Worm (Caenorhabditis elegans): ENCODE results near the gene ucr-2.3.

The ucr-2.3 gene

ce11 chrIII:909540-909939, 29.9 kb downstream of the ucr-2.3 start, which contains the start of gene crls-1:
Gene crls-1, minus strand, starts transcription at chrIII:909902.
- TF ChIP-seq rnt-1 (tag; optimal IDR thresholded peaks at IDR 0.05): peak; percentile 7
- no peak for TF ChIP-seq ceh-82 (tag; optimal IDR thresholded peaks at IDR 0.05)
- peak in 1 of 2 experiments; percentile 4 for TF ChIP-seq lsy-2 (tag; optimal IDR thresholded peaks at IDR 0.05)
- peak; percentile 14 for TF ChIP-seq nhr-85 (tag)
- no peak for TF ChIP-seq nhr-71 (tag; optimal IDR thresholded peaks at IDR 0.05)
- TF ChIP-seq nhr-77 (tag; optimal IDR thresholded peaks at IDR 0.05): no peak
- no peak for TF ChIP-seq pax-3 (tag; optimal IDR thresholded peaks at IDR 0.05)
- TF ChIP-seq nhr-47 (tag; optimal IDR thresholded peaks at IDR 0.05): peak; percentile 3
- no peak for TF ChIP-seq swsn-7 (tag; optimal IDR thresholded peaks at IDR 0.05)
- TF ChIP-seq alr-1 (tag; optimal IDR thresholded peaks at IDR 0.05; ENCODE audit: borderline replicate concordance): no peak
- TF ChIP-seq egl-13 (tag; optimal IDR thresholded peaks at IDR 0.05): no peak
- no peak for TF ChIP-seq nhr-19 (GFP tag; conservative IDR thresholded peaks at IDR 0.05)
- no peak for TF ChIP-seq ztf-4 (tag; optimal IDR thresholded peaks at IDR 0.05)

ce11 chrIII:910540-911311, 31.1 kb downstream of the ucr-2.3 start, which contains the start of the genes F23H11.5 and bra-2:
Gene F23H11.5, minus strand, starts transcription at chrIII:910590.
Gene bra-2, plus strand, starts transcription at chrIII:911261.
- TF ChIP-seq sox-4 (tag; optimal IDR thresholded peaks at IDR 0.05) (no peak), mdl-1 (tag; optimal IDR thresholded peaks at IDR 0.05) (no peak), nhr-84 (tag; optimal IDR thresholded peaks at IDR 0.05) (no peak), aha-1 (tag; optimal IDR thresholded peaks at IDR 0.05) (no peak), grh-1 (GFP tag; IDR thresholded peaks at IDR 0.05) (no peak), irx-1 (tag; optimal IDR thresholded peaks at IDR 0.05) (no peak), mep-1 (tag; optimal IDR thresholded peaks at IDR 0.05) (no peak), ces-1 (GFP tag; optimal IDR thresholded peaks at IDR 0.05) (no peak), nhr-90 (tag; optimal IDR thresholded peaks at IDR 0.05; ENCODE audit: poor library complexity) (no peak), nhr-77 (tag; optimal IDR thresholded peaks at IDR 0.05) (no peak), ets-5 (GFP tag; IDR thresholded peaks at IDR 0.05) (no peak), lir-3 (tag; optimal IDR thresholded peaks at IDR 0.05; ENCODE audit: poor library complexity) (peak; percentile 9), hpl-2 (GFP tag; optimal IDR thresholded peaks at IDR 0.05) (no peak), zip-4 (GFP tag; optimal IDR thresholded peaks at IDR 0.05) (no peak), swsn-7 (tag; optimal IDR thresholded peaks at IDR 0.05) (peak; percentile 5), fos-1 (tag; optimal IDR thresholded peaks at IDR 0.05) (no peak), ama-1 (optimal IDR thresholded peaks at IDR 0.05) (no peak), nhr-19 (GFP tag; conservative IDR thresholded peaks at IDR 0.05) (no peak), efl-1 (optimal IDR thresholded peaks at IDR 0.05) (peak; percentile 24 to 35), efl-1 (GFP tag; optimal IDR thresholded peaks at IDR 0.05 in 1 of 2) (peak; percentile 32 to 79), mef-2 (tag; optimal IDR thresholded peaks at IDR 0.05) (no peak), fkh-10 (GFP tag; optimal IDR thresholded peaks at IDR 0.05) (no peak), C16A3.4 (tag; optimal IDR thresholded peaks at IDR 0.05) (peak; percentile 48), jun-1 (tag; optimal IDR thresholded peaks at IDR 0.05) (no peak), unc-30 (tag; optimal IDR thresholded peaks at IDR 0.05) (no peak), blmp-1 (tag; optimal IDR thresholded peaks at IDR 0.05) (peak; percentile 57), aly-2 (tag; optimal IDR thresholded peaks at IDR 0.05) (no peak), ztf-4 (tag; optimal IDR thresholded peaks at IDR 0.05) (no peak), C34B4.2 (tag; optimal IDR thresholded peaks at IDR 0.05) (no peak), elt-3 (tag; optimal IDR thresholded peaks at IDR 0.05) (peak in 1 of 6 experiments; percentile 5), dpl-1 (GFP tag; optimal IDR thresholded peaks at IDR 0.05) (peak in 2 of 3 experiments; percentile 27 to 43), nhr-28 (tag; optimal IDR thresholded peaks at IDR 0.05) (no peak), F16B12.6 (tag; optimal IDR thresholded peaks at IDR 0.05) (peak; percentile 27), nhr-11 (tag; optimal IDR thresholded peaks at IDR 0.05) (no peak), ceh-82 (tag; optimal IDR thresholded peaks at IDR 0.05) (no peak), elt-2 (tag; optimal IDR thresholded peaks at IDR 0.05) (no peak), skn-1 (tag; optimal IDR thresholded peaks at IDR 0.05) (peak; percentile 14), ztf-11 (tag; optimal IDR thresholded peaks at IDR 0.05) (no peak), nhr-12 (tag; optimal IDR thresholded peaks at IDR 0.05) (no peak), nhr-237 (tag; optimal IDR thresholded peaks at IDR 0.05) (no peak), unc-98 (GFP tag; IDR thresholded peaks at IDR 0.05) (no peak), lin-39 (tag; optimal IDR thresholded peaks at IDR 0.05) (no peak), unc-86 (tag; optimal IDR thresholded peaks at IDR 0.05) (no peak)
